Worm (Caenorhabditis elegans): Measurements from ENCODE around the gene str-118.

ce11 chrV:10019934-10020333 lies 32.0 kb upstream of the str-118 start:
- TF ChIP-seq unc-62 (GFP tag; optimal IDR thresholded peaks at IDR 0.05) (no peak), mdl-1 (tag; optimal IDR thresholded peaks at IDR 0.05) (peak in 1 of 2 experiments; percentile 47), unc-39 (tag; optimal IDR thresholded peaks at IDR 0.05) (no peak), fos-1 (tag; optimal IDR thresholded peaks at IDR 0.05) (no peak), ceh-16 (tag; optimal IDR thresholded peaks at IDR 0.05) (no peak), ceh-82 (tag; optimal IDR thresholded peaks at IDR 0.05) (no peak), lsy-2 (tag; optimal IDR thresholded peaks at IDR 0.05) (peak in 1 of 2 experiments; percentile 31), ama-1 (optimal IDR thresholded peaks at IDR 0.05) (no peak), unc-55 (GFP tag; optimal IDR thresholded peaks at IDR 0.05) (peak; percentile 26), mab-5 (tag; optimal IDR thresholded peaks at IDR 0.05) (no peak), egl-27 (tag; optimal IDR thresholded peaks at IDR 0.05) (no peak), R02D3.7 (tag; optimal IDR thresholded peaks at IDR 0.05) (no peak), ztf-4 (tag; optimal IDR thresholded peaks at IDR 0.05) (no peak)

Data from whole organism, L2 larva.